Fruit fly (Drosophila melanogaster): Measurements from ENCODE around the gene wupA.

wupA gene

dm6 chrX:18101778-18102177, 14.9 kb downstream of the wupA start, which contains the start of gene Taf8 (continued):
- TF ChIP-seq ems (GFP tag; optimal IDR thresholded peaks at IDR 0.05) (no peak), CG5180 (GFP tag; optimal IDR thresholded peaks at IDR 0.05) (no peak), phol (tag; optimal IDR thresholded peaks at IDR 0.05) (no peak), CG8478 (optimal IDR thresholded peaks at IDR 0.05) (no peak), CG3726 (GFP tag; IDR thresholded peaks at IDR 0.05) (no peak), ci (GFP tag; IDR thresholded peaks at IDR 0.05) (no peak), zf30C (GFP tag; optimal IDR thresholded peaks at IDR 0.05) (no peak), CG30403 (GFP tag; optimal IDR thresholded peaks at IDR 0.05) (peak; percentile 4), CG12659 (GFP tag; optimal IDR thresholded peaks at IDR 0.05) (no peak), CG6175 (GFP tag; IDR thresholded peaks at IDR 0.05) (no peak), CG3407 (GFP tag; optimal IDR thresholded peaks at IDR 0.05) (no peak), unc-4 (GFP tag; IDR thresholded peaks at IDR 0.05; ENCODE audit: partially characterized antibody) (peak; percentile 51), CG16815 (GFP tag; optimal IDR thresholded peaks at IDR 0.05) (no peak), corto (GFP tag; optimal IDR thresholded peaks at IDR 0.05) (no peak), schlank (tag; optimal IDR thresholded peaks at IDR 0.05) (no peak), Taf1 (GFP tag; IDR thresholded peaks at IDR 0.05) (no peak), NFAT (GFP tag; IDR thresholded peaks at IDR 0.05) (peak; percentile 39; the same call in 1 of the 2 replicates), CG2116 (GFP tag; optimal IDR thresholded peaks at IDR 0.05) (no peak), Doc3 (GFP tag; IDR thresholded peaks at IDR 0.05; ENCODE audit: partially characterized antibody) (peak; percentile 32; the same call in 1 of the 3 replicates), ase (GFP tag; IDR thresholded peaks at IDR 0.05) (no peak), gfzf (GFP tag; optimal IDR thresholded peaks at IDR 0.05) (no peak), CG31388 (GFP tag; optimal IDR thresholded peaks at IDR 0.05) (no peak), org-1 (GFP tag; optimal IDR thresholded peaks at IDR 0.05) (no peak), CG11085 (GFP tag; IDR thresholded peaks at IDR 0.05) (no peak), CG7372 (GFP tag; IDR thresholded peaks at IDR 0.05) (no peak), CG13775 (GFP tag; optimal IDR thresholded peaks at IDR 0.05) (peak; percentile 14), NC2β (GFP tag; optimal IDR thresholded peaks at IDR 0.05) (no peak), CG2678 (tag; optimal IDR thresholded peaks at IDR 0.05) (no peak), twi (tag; optimal IDR thresholded peaks at IDR 0.05) (no peak), vvl (GFP tag; IDR thresholded peaks at IDR 0.05) (no peak), CG15514 (GFP tag; optimal IDR thresholded peaks at IDR 0.05) (no peak), Hsf (GFP tag; optimal IDR thresholded peaks at IDR 0.05) (no peak), mld (GFP tag; IDR thresholded peaks at IDR 0.05; ENCODE audit: partially characterized antibody) (no peak), CG1024 (GFP tag; IDR thresholded peaks at IDR 0.05) (no peak), cas (GFP tag; IDR thresholded peaks at IDR 0.05) (no peak), ara (GFP tag; IDR thresholded peaks at IDR 0.05) (no peak), al (GFP tag; IDR thresholded peaks at IDR 0.05) (0 out of 2 replicates have a peak, but pooled peaks have one; percentile 19), pum (GFP tag; optimal IDR thresholded peaks at IDR 0.05) (no peak), CG14860 (GFP tag; IDR thresholded peaks at IDR 0.05; ENCODE audit: partially characterized antibody) (0 out of 3 replicates have a peak, but pooled peaks have one; percentile 44), oc (tag; optimal IDR thresholded peaks at IDR 0.05) (no peak), C15 (GFP tag; IDR thresholded peaks at IDR 0.05) (no peak), Deaf1 (tag; optimal IDR thresholded peaks at IDR 0.05) (no peak), CG6654 (GFP tag; optimal IDR thresholded peaks at IDR 0.05) (no peak), CG17186 (GFP tag; optimal IDR thresholded peaks at IDR 0.05) (no peak), CG8924 (tag; optimal IDR thresholded peaks at IDR 0.05) (no peak), sna (GFP tag; IDR thresholded peaks at IDR 0.05; ENCODE audit: partially characterized antibody) (0 out of 2 replicates have a peak, but pooled peaks have one; percentile 15), jing (GFP tag; optimal IDR thresholded peaks at IDR 0.05) (no peak), CG17359 (tag; optimal IDR thresholded peaks at IDR 0.05) (no peak), cad (GFP tag; optimal IDR thresholded peaks at IDR 0.05) (no peak), eve (GFP tag; optimal IDR thresholded peaks at IDR 0.05) (no peak), vnd (GFP tag; IDR thresholded peaks at IDR 0.05; ENCODE audit: partially characterized antibody) (peak; percentile 62), D19A (tag; optimal IDR thresholded peaks at IDR 0.05) (no peak)
